Worm (Caenorhabditis elegans): Measurements from ENCODE around the gene Y59A8B.25.
A peak's percentile ranks its signal among the peaks of the same experiment; 100 is the strongest.
"Not testable (repeated sequence)": the region's sequence is repeated elsewhere in the genome, so short reads cannot be mapped to it uniquely, and the experiment has no call there.

The Y59A8B.25 gene

ce11 chrV:18014116-18014515, 41.1 kb downstream of the Y59A8B.25 start, which contains the start of gene srh-133:
Gene srh-133, minus strand, starts transcription at chrV:18014216.
- TF ChIP-seq sea-2 (GFP tag; optimal IDR thresholded peaks at IDR 0.05) (no peak), nhr-67 (tag; optimal IDR thresholded peaks at IDR 0.05) (no peak)

DNA sequence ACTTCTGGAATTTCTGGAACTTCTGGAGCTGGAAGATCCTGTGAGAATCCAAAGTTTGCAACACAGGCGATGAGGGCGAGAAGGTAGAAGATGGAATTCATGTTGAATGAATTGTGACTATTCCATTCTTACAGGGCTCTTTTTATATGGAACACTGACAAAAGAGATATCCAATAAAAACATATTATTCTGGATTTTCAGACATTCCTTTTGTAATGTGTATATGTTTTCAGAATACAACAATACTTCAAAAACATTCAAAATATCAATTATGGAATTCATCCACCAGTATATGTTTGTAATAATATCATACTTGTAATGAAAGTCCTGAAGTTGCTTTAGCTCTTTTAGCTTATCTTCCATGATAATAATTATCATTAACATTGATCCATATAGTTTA, 44.5 kb downstream of the Y59A8B.25 start, which contains the start of gene Y59A8B.26:
Gene Y59A8B.26 (minus strand): TSS at position 101 of the 400 bp plus-strand sequence.
- not testable (repeated sequence) for TF ChIP-seq mml-1, nhr-67, snpc-4 (tag; optimal IDR thresholded peaks at IDR 0.05)

ce11 chrV:18008680-18009079, 46.5 kb downstream of the Y59A8B.25 start:
- TF ChIP-seq nhr-43 (tag; optimal IDR thresholded peaks at IDR 0.05; ENCODE audit: poor library complexity, severe bottlenecking) (no peak), eor-1 (tag; optimal IDR thresholded peaks at IDR 0.05) (no peak), ZK546.5 (tag; optimal IDR thresholded peaks at IDR 0.05) (no peak), nfya-1 (tag; optimal IDR thresholded peaks at IDR 0.05; ENCODE audit: insufficient read depth) (no peak), mdl-1 (tag; optimal IDR thresholded peaks at IDR 0.05) (no peak), nhr-77 (tag; optimal IDR thresholded peaks at IDR 0.05) (no peak), pqm-1 (tag; optimal IDR thresholded peaks at IDR 0.05) (no peak), unc-62 (GFP tag; optimal IDR thresholded peaks at IDR 0.05) (no peak), skn-1 (tag; optimal IDR thresholded peaks at IDR 0.05) (no peak), hmg-11 (tag; optimal IDR thresholded peaks at IDR 0.05) (no peak), zag-1 (tag; optimal IDR thresholded peaks at IDR 0.05) (no peak), elt-2 (tag; optimal IDR thresholded peaks at IDR 0.05) (no peak)

ce11 chrV:18006930-18007329, 48.3 kb downstream of the Y59A8B.25 start, which contains the start of gene Y59A8B.19:
Gene Y59A8B.19, plus strand, starts transcription at chrV:18007230.
- TF ChIP-seq unc-39, elt-3, lin-15B (tag; optimal IDR thresholded peaks at IDR 0.05): not testable (repeated sequence)

- TF ChIP-seq nhr-76 (tag; optimal IDR thresholded peaks at IDR 0.05) = no peak
- TF ChIP-seq nhr-12 (tag; optimal IDR thresholded peaks at IDR 0.05) = no peak
- no peak for TF ChIP-seq mdl-1 (tag; optimal IDR thresholded peaks at IDR 0.05)
- peak in 1 of 3 experiments; percentile 1 for TF ChIP-seq elt-3 (tag; optimal IDR thresholded peaks at IDR 0.05)
- TF ChIP-seq nhr-23 (tag; optimal IDR thresholded peaks at IDR 0.05) = peak; percentile 1
These were observed 51.3 kb downstream of the Y59A8B.25 start for ce11 chrV:18003876-18004275.

Measured in whole organism, L3 larva.